Worm (Caenorhabditis elegans): ENCODE measurements around the gene F53C3.11.

Gene F53C3.11

DNA sequence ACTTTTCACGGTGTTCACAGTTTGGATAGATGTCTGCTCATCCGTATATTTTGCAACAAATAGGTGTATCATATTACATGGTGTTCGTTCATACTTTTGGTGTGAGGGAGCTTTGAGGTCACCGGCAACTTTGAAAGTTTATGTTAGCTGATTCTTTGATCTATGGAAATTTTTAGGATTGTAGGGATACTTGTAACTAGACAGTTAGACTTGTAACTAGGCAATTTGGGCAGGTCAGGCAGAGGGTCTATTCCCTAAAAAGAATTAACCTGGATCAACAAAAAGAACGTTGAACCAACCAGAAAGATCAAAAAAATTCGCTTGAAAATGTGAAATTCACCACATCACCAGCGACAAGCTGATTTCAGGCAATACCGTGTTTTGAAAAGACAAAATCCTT, 12.6 kb downstream of the F53C3.11 start:
- TF ChIP-seq aha-1 (tag), result peak; percentile 93
- TF ChIP-seq lir-3 (tag; optimal IDR thresholded peaks at IDR 0.05), result no peak

DNA sequence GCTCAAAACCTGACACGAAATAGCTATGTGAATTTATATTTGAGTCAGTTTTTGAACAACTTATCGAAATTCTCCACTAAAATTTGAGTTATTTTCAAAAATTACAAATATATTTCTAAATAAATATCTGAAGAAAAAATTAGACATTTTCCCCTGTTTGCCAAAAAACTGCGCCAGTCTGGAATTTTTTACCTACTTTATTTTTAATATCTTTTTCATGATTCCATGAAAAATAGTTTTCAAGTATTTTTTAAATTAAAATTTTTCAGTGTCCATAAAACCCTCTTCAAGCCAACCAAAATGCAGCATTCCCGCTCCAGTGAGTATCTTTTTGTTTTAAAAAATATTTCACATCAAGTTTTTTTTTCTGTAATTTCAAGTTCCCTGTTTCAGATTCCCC, 15.4 kb downstream of the F53C3.11 start, which contains the start of gene F53C3.8:
F53C3.8 (plus strand) TSS at position 301 of the 400 bp plus-strand sequence.
- TF ChIP-seq lin-15B (tag; optimal IDR thresholded peaks at IDR 0.05) (no peak), nhr-25 (tag; optimal IDR thresholded peaks at IDR 0.05; ENCODE audit: borderline replicate concordance, insufficient read depth) (no peak), fos-1 (tag; optimal IDR thresholded peaks at IDR 0.05) (no peak), nhr-28 (tag; optimal IDR thresholded peaks at IDR 0.05) (no peak), ctbp-1 (GFP tag; IDR thresholded peaks at IDR 0.05) (no peak)

DNA sequence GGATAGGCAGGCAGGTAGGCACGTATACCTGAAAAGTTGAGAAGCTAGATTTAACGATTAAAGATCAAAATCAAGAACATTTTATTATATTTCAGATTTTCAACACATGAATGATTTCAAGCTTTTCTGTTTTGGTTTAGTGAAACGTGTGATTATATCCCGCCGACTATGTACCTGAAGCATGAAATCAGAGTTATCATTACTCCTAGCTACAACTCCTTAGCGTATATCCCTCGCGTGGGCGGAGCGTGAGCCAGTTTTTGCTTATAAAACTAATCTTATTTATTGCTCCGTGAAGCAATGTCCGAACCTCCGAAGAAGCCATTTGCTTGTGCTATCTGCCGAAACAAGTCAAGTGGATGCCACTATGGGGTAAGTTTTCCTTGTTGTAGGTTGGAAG, 26.6 kb downstream of the F53C3.11 start, which contains the start of gene nhr-166:
nhr-166 (plus strand) TSS at position 301 of the 400 bp plus-strand sequence.
- no peak for TF ChIP-seq jun-1 (tag; optimal IDR thresholded peaks at IDR 0.05)
- no peak for TF ChIP-seq egl-43 (GFP tag; IDR thresholded peaks at IDR 0.05)
- no peak for TF ChIP-seq skn-1 (tag; optimal IDR thresholded peaks at IDR 0.05)
- TF ChIP-seq saeg-2 (GFP tag; IDR thresholded peaks at IDR 0.05), result no peak
- no peak for TF ChIP-seq nhr-76 (tag; optimal IDR thresholded peaks at IDR 0.05)
- no peak for TF ChIP-seq sdz-12 (GFP tag; optimal IDR thresholded peaks at IDR 0.05)
- TF ChIP-seq pha-4 (GFP tag; IDR thresholded peaks at IDR 0.05), result no peak
- no peak for TF ChIP-seq pha-4 (tag; optimal IDR thresholded peaks at IDR 0.05)
- TF ChIP-seq mdl-1 (tag; optimal IDR thresholded peaks at IDR 0.05), result no peak
- no peak for TF ChIP-seq nhr-102 (tag; optimal IDR thresholded peaks at IDR 0.05)
- TF ChIP-seq fkh-10 (GFP tag; optimal IDR thresholded peaks at IDR 0.05), result no peak
- TF ChIP-seq lin-15B (tag; optimal IDR thresholded peaks at IDR 0.05), result no peak
- TF ChIP-seq aly-2 (tag; optimal IDR thresholded peaks at IDR 0.05), result no peak
- TF ChIP-seq nhr-28 (tag; optimal IDR thresholded peaks at IDR 0.05), result no peak
- TF ChIP-seq tag-97 (GFP tag; IDR thresholded peaks at IDR 0.05), result no peak
- TF ChIP-seq zip-11 (GFP tag; IDR thresholded peaks at IDR 0.05), result no peak
- no peak for TF ChIP-seq vab-7 (GFP tag; IDR thresholded peaks at IDR 0.05)
- no peak for TF ChIP-seq daf-16 (GFP tag; optimal IDR thresholded peaks at IDR 0.05)
- no peak for TF ChIP-seq daf-16 (tag; optimal IDR thresholded peaks at IDR 0.05)

DNA sequence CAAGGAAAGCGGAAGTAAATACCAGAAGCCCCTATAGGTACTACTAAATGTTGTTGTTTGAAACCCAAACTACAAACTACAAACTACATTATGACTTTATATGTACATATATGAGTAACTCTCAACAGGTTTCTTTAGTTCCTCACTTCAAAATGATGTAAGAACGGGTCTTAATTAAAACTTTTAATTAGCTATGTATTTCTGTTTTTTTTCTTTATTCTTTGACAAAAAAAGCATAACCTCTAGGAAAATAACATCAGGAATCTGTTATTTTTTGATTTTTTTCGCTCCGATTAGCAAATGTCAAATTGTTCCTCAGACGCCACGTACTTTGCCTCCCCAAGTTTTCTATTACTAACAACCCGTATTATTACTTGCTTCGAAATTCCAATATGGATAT, 28.2 kb downstream of the F53C3.11 start, which contains the start of gene srh-250:
srh-250 (plus strand) TSS at position 301 of the 400 bp plus-strand sequence.
- TF ChIP-seq ceh-28 (tag; optimal IDR thresholded peaks at IDR 0.05) (no peak), duxl-1 (tag; optimal IDR thresholded peaks at IDR 0.05; ENCODE audit: poor library complexity) (no peak), hlh-30 (tag; optimal IDR thresholded peaks at IDR 0.05; ENCODE audit: insufficient read depth) (no peak), R02D3.7 (tag; optimal IDR thresholded peaks at IDR 0.05) (no peak), nhr-10 (tag; optimal IDR thresholded peaks at IDR 0.05) (no peak), Y5F2A.4 (GFP tag; optimal IDR thresholded peaks at IDR 0.05) (no peak), rbr-2 (tag; optimal IDR thresholded peaks at IDR 0.05) (no peak), zip-2 (tag; optimal IDR thresholded peaks at IDR 0.05) (no peak), mep-1 (tag; optimal IDR thresholded peaks at IDR 0.05) (no peak), snpc-4 (tag; optimal IDR thresholded peaks at IDR 0.05) (no peak), spr-1 (tag; optimal IDR thresholded peaks at IDR 0.05) (no peak), tag-97 (GFP tag; IDR thresholded peaks at IDR 0.05) (no peak), mdt-29 (GFP tag; IDR thresholded peaks at IDR 0.05) (no peak), mxl-2 (GFP tag; conservative IDR thresholded peaks at IDR 0.05) (no peak), fkh-10 (GFP tag; optimal IDR thresholded peaks at IDR 0.05) (no peak), pha-4 (GFP tag; IDR thresholded peaks at IDR 0.05) (no peak), pha-4 (tag; optimal IDR thresholded peaks at IDR 0.05) (no peak)

Data from whole organism, L4 larva.